Worm (Caenorhabditis elegans) whole organism, young adult: ENCODE data around the gene ZK813.1.

Source experiments
- B0019.2 ChIP-seq: fragments of 200-800 bp; sonication (Bioruptor generic); conservative IDR thresholded peaks from 2 replicates; pipeline ENCODE4 v1.3.6; 2022; ENCODE audit warnings: missing genetic modification reagents, missing genetic modification characterization, missing compliant biosample characterization
- D2030.7 ChIP-seq: fragments of 200-800 bp; sonication (Bioruptor generic); IDR thresholded peaks from 2 replicates; pipeline ENCODE4 v1.3.6; 2022; ENCODE audit warnings: missing genetic modification reagents, missing genetic modification characterization, missing compliant biosample characterization
- F33H1.4 ChIP-seq: fragments of 200-800 bp; sonication (Bioruptor generic); IDR thresholded peaks from 2 replicates; pipeline ENCODE4 v1.3.6; 2022; ENCODE audit warnings: missing genetic modification reagents, missing genetic modification characterization, missing compliant biosample characterization
- F39B2.1 ChIP-seq: fragments of 200-800 bp; sonication (Bioruptor generic); IDR thresholded peaks from 2 replicates; pipeline ENCODE4 v1.3.6; 2022; ENCODE audit warnings: missing genetic modification reagents, missing genetic modification characterization, missing compliant biosample characterization
- F57C9.4 ChIP-seq: sonication (generic microtip); optimal IDR thresholded peaks from 2 replicates; lab custom pipeline; 2017; ENCODE audit warnings: mild to moderate bottlenecking, missing genetic modification characterization, missing compliant biosample characterization
- K11D2.4 ChIP-seq: fragments of 200-800 bp; sonication (Bioruptor generic); IDR thresholded peaks from 2 replicates; pipeline ENCODE4 v1.3.6; 2022; ENCODE audit warnings: missing genetic modification reagents, missing genetic modification characterization, missing compliant biosample characterization
- Y56A3A.18 ChIP-seq: fragments of 200-800 bp; sonication (Bioruptor generic); IDR thresholded peaks from 2 replicates; pipeline ENCODE4 v1.3.6; 2022; ENCODE audit warnings: missing genetic modification reagents, missing genetic modification characterization, missing compliant biosample characterization
- ZK185.1 ChIP-seq: sonication (generic microtip); optimal IDR thresholded peaks from 2 replicates; lab custom pipeline; 2016; ENCODE audit warnings: mild to moderate bottlenecking, missing genetic modification characterization, missing compliant biosample characterization; ENCODE audit not compliant: poor library complexity, severe bottlenecking
- attf-3 ChIP-seq: fragments of 200-800 bp; sonication (Bioruptor generic); conservative IDR thresholded peaks from 2 replicates; pipeline ENCODE4 v1.3.6; 2022; ENCODE audit warnings: missing genetic modification reagents, missing genetic modification characterization, missing compliant biosample characterization
- attf-5 ChIP-seq: fragments of 200-800 bp; sonication (Bioruptor generic); optimal IDR thresholded peaks from 2 replicates; lab custom pipeline; 2018; ENCODE audit warnings: mild to moderate bottlenecking, missing genetic modification characterization, missing compliant biosample characterization
- bed-1 ChIP-seq: fragments of 200-800 bp; sonication (Bioruptor generic); IDR thresholded peaks from 2 replicates; pipeline ENCODE4 v1.3.6; 2022; ENCODE audit warnings: missing genetic modification reagents, missing genetic modification characterization, missing compliant biosample characterization
- ccch-3 ChIP-seq: fragments of 200-800 bp; sonication (Bioruptor generic); optimal IDR thresholded peaks from 2 replicates; lab custom pipeline; 2018; ENCODE audit warnings: mild to moderate bottlenecking, missing genetic modification characterization, missing compliant biosample characterization
- cebp-1 ChIP-seq, 2 experiments: fragments of 200-800 bp in 1 of 2; sonication (Bioruptor generic) in 1 of 2; sonication (generic microtip) in 1 of 2; IDR thresholded peaks in 1 of 2; optimal IDR thresholded peaks in 1 of 2; 2 replicates each; pipeline versions ENCODE4 v1.3.6 to Lab custom; 2017 to 2022; ENCODE audit warnings: missing compliant biosample characterization in 2 of 2, missing genetic modification characterization in 2 of 2, mild to moderate bottlenecking in 1 of 2, missing genetic modification reagents in 1 of 2, moderate library complexity in 1 of 2
- ceh-100 ChIP-seq: fragments of 200-800 bp; sonication (Bioruptor generic); IDR thresholded peaks from 2 replicates; pipeline ENCODE4 v1.3.6; 2022; ENCODE audit warnings: missing genetic modification reagents, missing genetic modification characterization, missing compliant biosample characterization
- ceh-40 ChIP-seq: fragments of 200-800 bp; sonication (Bioruptor generic); IDR thresholded peaks from 2 replicates; pipeline ENCODE4 v1.3.6; 2022; ENCODE audit warnings: missing genetic modification characterization, missing compliant biosample characterization
- ceh-91 ChIP-seq: fragments of 200-800 bp; sonication (Bioruptor generic); IDR thresholded peaks from 2 replicates; pipeline ENCODE4 v1.3.6; 2022; ENCODE audit warnings: missing genetic modification reagents, missing genetic modification characterization, missing compliant biosample characterization
- chd-7 ChIP-seq: sonication (generic microtip); optimal IDR thresholded peaks from 2 replicates; lab custom pipeline; 2016; ENCODE audit warnings: mild to moderate bottlenecking, missing genetic modification characterization, moderate library complexity, missing compliant biosample characterization
- dpl-1 ChIP-seq: fragments of 150-350 bp; optimal IDR thresholded peaks from 2 replicates; lab custom pipeline; 2014; ENCODE audit warnings: missing biosample characterization, missing genetic modification reagents, missing genetic modification characterization
- ets-4 ChIP-seq: fragments of 200-800 bp; sonication (Bioruptor generic); optimal IDR thresholded peaks from 2 replicates; lab custom pipeline; 2018; ENCODE audit warnings: mild to moderate bottlenecking, missing genetic modification characterization, missing compliant biosample characterization
- gei-17 ChIP-seq: fragments of 200-800 bp; sonication (Bioruptor generic); optimal IDR thresholded peaks from 2 replicates; lab custom pipeline; 2018; ENCODE audit warnings: mild to moderate bottlenecking, missing genetic modification characterization, missing compliant biosample characterization
- him-1 ChIP-seq: sonication (generic microtip); optimal IDR thresholded peaks from 2 replicates; lab custom pipeline; 2016; ENCODE audit warnings: missing genotype, missing genetic modification reagents, missing genetic modification characterization, missing compliant biosample characterization
- let-526 ChIP-seq: fragments of 200-800 bp; sonication (Bioruptor generic); IDR thresholded peaks from 2 replicates; pipeline ENCODE4 v1.3.6; 2022; ENCODE audit warnings: missing genetic modification reagents, missing genetic modification characterization, missing compliant biosample characterization
- let-607 ChIP-seq, 2 experiments: fragments of 200-800 bp in 1 of 2; sonication (Bioruptor generic) in 1 of 2; sonication (generic microtip) in 1 of 2; optimal IDR thresholded peaks; 2 replicates each; lab custom pipeline; 2016 to 2018; ENCODE audit warnings: mild to moderate bottlenecking in 2 of 2, missing compliant biosample characterization in 2 of 2, missing genetic modification characterization in 2 of 2, moderate library complexity in 2 of 2, missing genotype in 1 of 2
- madf-6 ChIP-seq: fragments of 200-800 bp; sonication (Bioruptor generic); IDR thresholded peaks from 2 replicates; pipeline ENCODE4 v1.3.6; 2022; ENCODE audit warnings: missing genetic modification reagents, missing genetic modification characterization, missing compliant biosample characterization
- nhr-120 ChIP-seq: fragments of 200-800 bp; sonication (Bioruptor generic); IDR thresholded peaks from 2 replicates; pipeline ENCODE4 v1.3.6; 2022; ENCODE audit warnings: missing genetic modification characterization, missing compliant biosample characterization
- nhr-80 ChIP-seq: sonication (generic microtip); optimal IDR thresholded peaks from 2 replicates; lab custom pipeline; 2016; ENCODE audit warnings: missing genetic modification characterization, missing compliant biosample characterization
- rcor-1 ChIP-seq: fragments of 200-800 bp; sonication (Bioruptor generic); IDR thresholded peaks from 2 replicates; pipeline ENCODE4 v1.3.6; 2022; ENCODE audit warnings: missing genetic modification reagents, missing genetic modification characterization, missing compliant biosample characterization
- rpc-1 ChIP-seq, 2 experiments: fragments of 150-350 bp in 1 of 2; sonication (generic microtip) in 1 of 2; optimal IDR thresholded peaks; 2 replicates each; lab custom pipeline; 2014 to 2018; ENCODE audit warnings: missing biosample characterization in 1 of 2, missing genetic modification characterization in 1 of 2, missing genetic modification reagents in 1 of 2, missing genotype in 1 of 2
- snpc-1.1 ChIP-seq: sonication (generic microtip); optimal IDR thresholded peaks from 2 replicates; lab custom pipeline; 2017; ENCODE audit warnings: missing genetic modification characterization, mild to moderate bottlenecking, missing compliant biosample characterization, antibody characterized with exemption, moderate library complexity, missing genotype, missing genetic modification reagents; ENCODE audit not compliant: insufficient read depth
- tlf-1 ChIP-seq: fragments of 200-800 bp; sonication (Bioruptor generic); optimal IDR thresholded peaks from 2 replicates; lab custom pipeline; 2018; ENCODE audit warnings: mild to moderate bottlenecking, missing genetic modification characterization, missing compliant biosample characterization
- unc-130 ChIP-seq: sonication (generic microtip); optimal IDR thresholded peaks from 2 replicates; lab custom pipeline; 2016; ENCODE audit warnings: missing genetic modification reagents, missing genetic modification characterization, missing compliant biosample characterization
- zfh-2 ChIP-seq: fragments of 200-800 bp; sonication (Bioruptor generic); conservative IDR thresholded peaks from 2 replicates; pipeline ENCODE4 v1.3.6; 2022; ENCODE audit warnings: missing genetic modification reagents, missing genetic modification characterization, missing compliant biosample characterization

ZK813.1 gene

ce11 chrX:3453870-3454269 is 7.8 kb downstream of the ZK813.1 start:
- no peak for TF ChIP-seq ZK185.1 (tag; lab: Kevin White, UChicago)
- no peak for TF ChIP-seq let-526
- no peak for TF ChIP-seq ceh-91 (GFP tag; lab: Robert Waterston, UW)
- no peak for TF ChIP-seq unc-130 (GFP tag; lab: Kevin White, UChicago)
- no peak for TF ChIP-seq F33H1.4 (GFP tag; lab: Robert Waterston, UW)
- TF ChIP-seq attf-3, result no peak
- no peak for TF ChIP-seq ceh-100
- no peak for TF ChIP-seq F57C9.4 (tag; lab: Kevin White, UChicago)
- no peak for TF ChIP-seq Y56A3A.18 (GFP tag; lab: Robert Waterston, UW)
- no peak for TF ChIP-seq rcor-1
- no peak for TF ChIP-seq ceh-40 (GFP tag; lab: Robert Waterston, UW)
- TF ChIP-seq bed-1, result no peak
- no peak for TF ChIP-seq D2030.7 (GFP tag; lab: Robert Waterston, UW)
- TF ChIP-seq snpc-1.1, result no peak
- no peak for TF ChIP-seq B0019.2
- TF ChIP-seq madf-6, result no peak
- no peak for TF ChIP-seq dpl-1
- no peak for TF ChIP-seq ets-4 (GFP tag; lab: Kevin White, UChicago)
- TF ChIP-seq K11D2.4, result no peak
- TF ChIP-seq rpc-1 (optimal IDR thresholded peaks at IDR 0.05; lab: Kevin White, UChicago), result no peak
- no peak for TF ChIP-seq rpc-1 (tag; optimal IDR thresholded peaks at IDR 0.05; lab: Kevin White, UChicago)

- no peak for TF ChIP-seq him-1
- peak; percentile 47; the same call in 1 of the 2 replicates for TF ChIP-seq zfh-2
Observed at ce11 chrX:3455561-3455960, 9.4 kb downstream of the ZK813.1 start.

DNA sequence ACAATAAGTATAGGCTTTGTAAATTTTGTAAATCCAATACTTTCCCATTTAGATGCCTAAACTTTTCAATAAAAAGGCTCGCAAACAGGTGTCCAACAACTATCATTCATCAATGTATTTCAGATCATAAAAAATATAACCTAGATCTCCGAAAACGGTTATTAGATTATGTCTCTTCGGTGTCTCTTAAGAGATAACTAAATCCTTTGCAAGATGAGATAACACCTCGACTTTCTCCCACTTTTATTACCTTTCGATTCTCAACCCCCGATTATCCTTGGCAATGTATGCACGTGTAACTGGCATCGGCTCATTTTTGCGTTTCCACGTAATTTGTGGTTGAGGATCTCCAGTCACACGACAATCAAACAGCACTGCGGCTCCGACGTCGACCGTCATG is 16.0 kb downstream of the ZK813.1 start:
- TF ChIP-seq ccch-3 (GFP tag; lab: Kevin White, UChicago) (no peak), F39B2.1 (GFP tag; lab: Robert Waterston, UW) (no peak), nhr-120 (GFP tag; lab: Robert Waterston, UW) (no peak), ZK185.1 (tag; lab: Kevin White, UChicago) (no peak), chd-7 (tag; lab: Kevin White, UChicago) (no peak)

ce11 chrX:3463875-3464274 is 17.8 kb downstream of the ZK813.1 start:
- no peak for TF ChIP-seq let-526
- TF ChIP-seq madf-6, result no peak
- no peak for TF ChIP-seq gei-17 (GFP tag; lab: Kevin White, UChicago)

DNA sequence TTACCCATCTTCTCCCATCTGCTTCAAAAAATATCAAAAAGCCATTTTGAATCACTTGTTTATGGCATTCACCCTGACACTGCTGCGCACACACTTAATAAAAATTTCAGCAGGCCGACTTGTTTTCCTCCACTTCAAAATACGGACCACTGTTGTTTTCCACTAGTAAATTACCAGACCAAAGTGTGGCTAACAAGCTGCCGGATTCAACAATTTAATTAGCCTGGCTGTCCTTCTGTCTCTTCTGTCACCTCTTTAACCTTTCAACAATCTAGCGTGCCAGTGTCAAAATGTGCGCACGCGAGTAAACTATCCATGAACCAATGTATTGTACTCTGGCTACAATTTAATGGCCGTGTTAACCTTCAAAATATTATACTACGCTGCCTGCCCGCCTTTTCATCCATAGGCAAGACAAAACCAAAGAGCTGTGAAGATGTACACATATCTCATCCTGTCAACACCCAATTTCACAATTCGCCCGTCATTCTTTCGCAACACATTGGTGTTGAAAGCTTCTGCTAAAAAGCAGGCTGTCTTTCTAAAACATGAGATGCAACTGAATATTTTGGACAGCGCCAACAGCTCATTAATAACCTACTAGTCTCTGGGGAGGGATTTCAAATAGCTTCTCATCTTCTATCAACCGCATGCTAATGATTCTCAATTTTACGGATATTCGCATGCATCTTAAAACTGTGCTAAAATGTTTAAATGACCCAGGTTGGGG is 18.4 kb downstream of the ZK813.1 start:
- TF ChIP-seq cebp-1 (GFP tag; IDR thresholded peaks at IDR 0.05; lab: Robert Waterston, UW) (peak; percentile 52; the same call in 1 of the 2 replicates), cebp-1 (tag; optimal IDR thresholded peaks at IDR 0.05; lab: Kevin White, UChicago) (peak; percentile 91), nhr-80 (tag; lab: Kevin White, UChicago) (no peak), F33H1.4 (GFP tag; lab: Robert Waterston, UW) (no peak), let-607 (tag; optimal IDR thresholded peaks at IDR 0.05; lab: Kevin White, UChicago) (no peak), attf-5 (GFP tag; lab: Kevin White, UChicago) (no peak), tlf-1 (GFP tag; lab: Kevin White, UChicago) (no peak), ZK185.1 (tag; lab: Kevin White, UChicago) (no peak)
